Fruit fly (Drosophila melanogaster): ENCODE measurements around the gene CG43061.

Gene CG43061

DNA sequence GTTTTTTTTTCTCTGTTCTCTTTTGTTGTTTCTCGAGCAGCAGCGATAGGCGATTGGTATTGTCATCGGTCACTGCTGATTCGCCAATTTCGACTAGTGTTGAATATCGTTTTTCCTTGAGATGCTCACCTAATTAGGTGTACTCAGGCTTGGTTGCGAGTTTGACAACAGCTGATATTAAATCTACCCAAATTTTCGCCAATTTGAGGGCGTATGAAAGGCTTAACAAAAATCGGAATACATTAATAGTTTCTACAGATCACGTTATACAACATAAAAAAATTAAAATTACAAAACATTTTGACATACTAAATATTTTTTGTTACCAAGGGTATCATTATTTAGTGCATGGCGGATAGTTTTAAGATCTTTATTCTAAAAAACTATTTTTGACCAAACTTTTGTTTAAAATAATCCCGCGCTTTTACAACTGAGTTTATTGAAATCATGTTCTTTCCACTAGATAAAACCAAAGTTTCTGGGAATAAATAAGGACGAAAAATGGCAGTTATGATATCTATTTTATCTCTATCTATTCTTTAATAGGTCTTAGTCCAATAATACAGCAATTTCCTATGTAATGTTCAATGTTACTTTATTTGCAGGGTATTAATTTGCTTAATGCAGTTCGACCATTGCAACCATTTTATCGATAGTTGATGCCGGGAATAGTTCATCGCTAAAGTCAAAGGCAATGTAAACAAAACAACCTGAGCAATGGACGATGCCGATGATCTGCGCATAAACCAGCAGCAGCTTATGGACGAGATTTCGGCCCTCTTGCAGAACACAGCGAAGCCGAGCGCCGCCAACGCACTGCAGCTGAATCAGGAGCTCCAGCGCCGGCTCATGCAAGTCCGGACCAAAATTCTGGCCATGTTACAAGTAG lies 36.1 kb upstream of the CG43061 start, which contains the start of the genes CG10435 and Pbp95:
Gene CG10435 (minus strand): TSS at position 81 of the 889 bp plus-strand sequence.
Gene Pbp95 (plus strand): TSS at position 671 of the 889 bp plus-strand sequence.
- TF ChIP-seq Abd-B (GFP tag; optimal IDR thresholded peaks at IDR 0.05) (no peak), Hr78 (GFP tag; optimal IDR thresholded peaks at IDR 0.05) (no peak), usp (GFP tag; optimal IDR thresholded peaks at IDR 0.05) (no peak), Dfd (GFP tag; optimal IDR thresholded peaks at IDR 0.05) (no peak), Vsx2 (GFP tag; optimal IDR thresholded peaks at IDR 0.05; ENCODE audit: partially characterized antibody) (peak; percentile 93), lola (GFP tag; optimal IDR thresholded peaks at IDR 0.05) (no peak), pan (optimal IDR thresholded peaks at IDR 0.05) (no peak), Hr83 (GFP tag; optimal IDR thresholded peaks at IDR 0.05; ENCODE audit: poor library complexity, severe bottlenecking) (peak; percentile 86), woc (GFP tag; optimal IDR thresholded peaks at IDR 0.05) (peak; percentile 81), dmrt93B (GFP tag; optimal IDR thresholded peaks at IDR 0.05) (no peak), rgr (GFP tag; optimal IDR thresholded peaks at IDR 0.05) (no peak), N (GFP tag; optimal IDR thresholded peaks at IDR 0.05) (no peak), HLH106 (tag; optimal IDR thresholded peaks at IDR 0.05) (peak; percentile 38), Myc (optimal IDR thresholded peaks at IDR 0.05) (peak; percentile 67), br (GFP tag; optimal IDR thresholded peaks at IDR 0.05) (no peak), Mio (GFP tag; optimal IDR thresholded peaks at IDR 0.05) (no peak), brk (GFP tag; optimal IDR thresholded peaks at IDR 0.05) (no peak), foxo (GFP tag; optimal IDR thresholded peaks at IDR 0.05) (peak in 1 of 2 experiments; percentile 72), Rel (GFP tag; optimal IDR thresholded peaks at IDR 0.05) (no peak), Rel (tag; optimal IDR thresholded peaks at IDR 0.05) (no peak), CrebA (GFP tag; optimal IDR thresholded peaks at IDR 0.05; ENCODE audit: borderline replicate concordance) (no peak), ey (GFP tag; optimal IDR thresholded peaks at IDR 0.05) (peak; percentile 52), dsf (GFP tag; optimal IDR thresholded peaks at IDR 0.05; ENCODE audit: borderline replicate concordance) (peak; percentile 19), GATAd (GFP tag; optimal IDR thresholded peaks at IDR 0.05) (no peak), CG9705 (GFP tag; optimal IDR thresholded peaks at IDR 0.05) (no peak), jim (GFP tag; optimal IDR thresholded peaks at IDR 0.05) (peak; percentile 55), Hnf4 (GFP tag; optimal IDR thresholded peaks at IDR 0.05) (peak; percentile 80), dl (GFP tag; optimal IDR thresholded peaks at IDR 0.05; ENCODE audit: insufficient read depth in 1 of 2, partially characterized antibody in 2 of 2) (no peak), CG32264 (GFP tag; optimal IDR thresholded peaks at IDR 0.05) (no peak), psq (GFP tag; optimal IDR thresholded peaks at IDR 0.05) (peak; percentile 39), sv (GFP tag; optimal IDR thresholded peaks at IDR 0.05) (no peak), Sp1 (GFP tag; optimal IDR thresholded peaks at IDR 0.05) (no peak), h (GFP tag; optimal IDR thresholded peaks at IDR 0.05) (peak; percentile 62), OdsH (GFP tag; optimal IDR thresholded peaks at IDR 0.05) (peak; percentile 28), Jra (GFP tag; optimal IDR thresholded peaks at IDR 0.05) (no peak), fru (GFP tag; optimal IDR thresholded peaks at IDR 0.05) (no peak), tai (GFP tag; optimal IDR thresholded peaks at IDR 0.05) (no peak), sage (GFP tag; optimal IDR thresholded peaks at IDR 0.05) (no peak), Dif (GFP tag; optimal IDR thresholded peaks at IDR 0.05; ENCODE audit: partially characterized antibody) (peak; percentile 7)

dm6 chr3R:8026515-8026914 lies 23.0 kb upstream of the CG43061 start:
- TF ChIP-seq tai (GFP tag; optimal IDR thresholded peaks at IDR 0.05) (no peak), Vsx2 (GFP tag; optimal IDR thresholded peaks at IDR 0.05; ENCODE audit: partially characterized antibody) (no peak)

All from whole organism, wandering third instar larva.